Fruit fly (Drosophila melanogaster): Measurements from ENCODE around the gene Taf7.

- TF ChIP-seq gl (tag; optimal IDR thresholded peaks at IDR 0.05) (no peak), CG17806 (tag; optimal IDR thresholded peaks at IDR 0.05) (peak; percentile 2), Pif1A (GFP tag; optimal IDR thresholded peaks at IDR 0.05) (no peak), CG8301 (tag; optimal IDR thresholded peaks at IDR 0.05) (no peak), CG15710 (tag; optimal IDR thresholded peaks at IDR 0.05) (peak; percentile 31), CG14655 (GFP tag; optimal IDR thresholded peaks at IDR 0.05) (peak; percentile 37)
These were observed 20.3 kb upstream of the Taf7 start, which contains the start of gene ArgRS-m for dm6 chr3R:7886859-7887190.
